Fruit fly (Drosophila melanogaster): ENCODE measurements around the gene AstCC.

AstCC gene

dm6 chr2L:11059206-11059605 is 25.8 kb downstream of the AstCC start:
- TF ChIP-seq CG32264 (GFP tag; optimal IDR thresholded peaks at IDR 0.05): no peak
- TF ChIP-seq OdsH (GFP tag; optimal IDR thresholded peaks at IDR 0.05): no peak
- no peak for TF ChIP-seq Hr78 (GFP tag; optimal IDR thresholded peaks at IDR 0.05)
- no peak for TF ChIP-seq tai (GFP tag; optimal IDR thresholded peaks at IDR 0.05)
- TF ChIP-seq Myc (optimal IDR thresholded peaks at IDR 0.05): no peak
- TF ChIP-seq Dfd (GFP tag; optimal IDR thresholded peaks at IDR 0.05): no peak
- no peak for TF ChIP-seq Rel (GFP tag; optimal IDR thresholded peaks at IDR 0.05)
- TF ChIP-seq Rel (tag; optimal IDR thresholded peaks at IDR 0.05): no peak
- no peak for TF ChIP-seq fru (GFP tag; optimal IDR thresholded peaks at IDR 0.05)
- no peak for TF ChIP-seq sage (GFP tag; optimal IDR thresholded peaks at IDR 0.05)
- TF ChIP-seq Hr83 (GFP tag; optimal IDR thresholded peaks at IDR 0.05; ENCODE audit: poor library complexity, severe bottlenecking): no peak
- no peak for TF ChIP-seq CrebA (GFP tag; optimal IDR thresholded peaks at IDR 0.05; ENCODE audit: borderline replicate concordance)
- no peak for TF ChIP-seq CG9705 (GFP tag; optimal IDR thresholded peaks at IDR 0.05)

- TF ChIP-seq sv (GFP tag; optimal IDR thresholded peaks at IDR 0.05): peak; percentile 11
- TF ChIP-seq rgr (GFP tag; optimal IDR thresholded peaks at IDR 0.05): peak; percentile 28
- no peak for TF ChIP-seq Dif (GFP tag; optimal IDR thresholded peaks at IDR 0.05; ENCODE audit: partially characterized antibody)
- TF ChIP-seq Dfd (GFP tag; optimal IDR thresholded peaks at IDR 0.05): peak; percentile 32
- no peak for TF ChIP-seq dmrt93B (GFP tag; optimal IDR thresholded peaks at IDR 0.05)
- TF ChIP-seq ey (GFP tag; optimal IDR thresholded peaks at IDR 0.05): peak; percentile 52
Observed at dm6 chr2L:11058111-11058665, 26.8 kb downstream of the AstCC start.

dm6 chr2L:11057333-11058110 is 27.5 kb downstream of the AstCC start:
- TF ChIP-seq h (GFP tag; optimal IDR thresholded peaks at IDR 0.05): peak; percentile 75
- no peak for TF ChIP-seq usp (GFP tag; optimal IDR thresholded peaks at IDR 0.05)
- peak; percentile 61 for TF ChIP-seq brk (GFP tag; optimal IDR thresholded peaks at IDR 0.05)
- no peak for TF ChIP-seq CG32264 (GFP tag; optimal IDR thresholded peaks at IDR 0.05)
- TF ChIP-seq woc (GFP tag; optimal IDR thresholded peaks at IDR 0.05): peak; percentile 89
- peak; percentile 40 for TF ChIP-seq Hr83 (GFP tag; optimal IDR thresholded peaks at IDR 0.05; ENCODE audit: poor library complexity, severe bottlenecking)
- TF ChIP-seq fru (GFP tag; optimal IDR thresholded peaks at IDR 0.05): peak; percentile 89
- no peak for TF ChIP-seq CrebA (GFP tag; optimal IDR thresholded peaks at IDR 0.05; ENCODE audit: borderline replicate concordance)
- TF ChIP-seq ey (GFP tag; optimal IDR thresholded peaks at IDR 0.05): peak; percentile 75
- peak; percentile 52 for TF ChIP-seq Hnf4 (GFP tag; optimal IDR thresholded peaks at IDR 0.05)
- TF ChIP-seq GATAd (GFP tag; optimal IDR thresholded peaks at IDR 0.05): no peak
- peak; percentile 46 to 50 for TF ChIP-seq dl (GFP tag; optimal IDR thresholded peaks at IDR 0.05; ENCODE audit: insufficient read depth in 1 of 2, partially characterized antibody in 2 of 2)
- peak; percentile 12 for TF ChIP-seq CG9705 (GFP tag; optimal IDR thresholded peaks at IDR 0.05)
- TF ChIP-seq psq (GFP tag; optimal IDR thresholded peaks at IDR 0.05): peak; percentile 83
- peak; percentile 67 for TF ChIP-seq rgr (GFP tag; optimal IDR thresholded peaks at IDR 0.05)
- TF ChIP-seq sage (GFP tag; optimal IDR thresholded peaks at IDR 0.05): peak; percentile 17
- peak; percentile 45 for TF ChIP-seq dmrt93B (GFP tag; optimal IDR thresholded peaks at IDR 0.05)
- peak; percentile 14 for TF ChIP-seq Rel (GFP tag; optimal IDR thresholded peaks at IDR 0.05)
- no peak for TF ChIP-seq Rel (tag; optimal IDR thresholded peaks at IDR 0.05)
- no peak for TF ChIP-seq pan (optimal IDR thresholded peaks at IDR 0.05)
- peak; percentile 66 for TF ChIP-seq OdsH (GFP tag; optimal IDR thresholded peaks at IDR 0.05)
- TF ChIP-seq Hr78 (GFP tag; optimal IDR thresholded peaks at IDR 0.05): no peak
- peak in 1 of 2 experiments; percentile 81 for TF ChIP-seq foxo (GFP tag; optimal IDR thresholded peaks at IDR 0.05)
- no peak for TF ChIP-seq lola (GFP tag; optimal IDR thresholded peaks at IDR 0.05)
- no peak for TF ChIP-seq Dfd (GFP tag; optimal IDR thresholded peaks at IDR 0.05)
- peak; percentile 83 for TF ChIP-seq Sp1 (GFP tag; optimal IDR thresholded peaks at IDR 0.05)
- TF ChIP-seq Abd-B (GFP tag; optimal IDR thresholded peaks at IDR 0.05): no peak
- TF ChIP-seq sv (GFP tag; optimal IDR thresholded peaks at IDR 0.05): peak; percentile 81
- TF ChIP-seq tai (GFP tag; optimal IDR thresholded peaks at IDR 0.05): peak; percentile 66
- TF ChIP-seq dsf (GFP tag; optimal IDR thresholded peaks at IDR 0.05; ENCODE audit: borderline replicate concordance): peak; percentile 47
- no peak for TF ChIP-seq Mio (GFP tag; optimal IDR thresholded peaks at IDR 0.05)
- peak; percentile 62 for TF ChIP-seq Dif (GFP tag; optimal IDR thresholded peaks at IDR 0.05; ENCODE audit: partially characterized antibody)
- TF ChIP-seq N (GFP tag; optimal IDR thresholded peaks at IDR 0.05): no peak
- no peak for TF ChIP-seq Jra (GFP tag; optimal IDR thresholded peaks at IDR 0.05)
- TF ChIP-seq br (GFP tag; optimal IDR thresholded peaks at IDR 0.05): peak; percentile 64
- TF ChIP-seq Myc (optimal IDR thresholded peaks at IDR 0.05): no peak
- TF ChIP-seq Vsx2 (GFP tag; optimal IDR thresholded peaks at IDR 0.05; ENCODE audit: partially characterized antibody): no peak
- TF ChIP-seq jim (GFP tag; optimal IDR thresholded peaks at IDR 0.05): no peak
- peak; percentile 76 for TF ChIP-seq HLH106 (tag; optimal IDR thresholded peaks at IDR 0.05)

All from whole organism, wandering third instar larva.